Worm (Caenorhabditis elegans): Measurements from ENCODE around the gene F32D8.11.

DNA sequence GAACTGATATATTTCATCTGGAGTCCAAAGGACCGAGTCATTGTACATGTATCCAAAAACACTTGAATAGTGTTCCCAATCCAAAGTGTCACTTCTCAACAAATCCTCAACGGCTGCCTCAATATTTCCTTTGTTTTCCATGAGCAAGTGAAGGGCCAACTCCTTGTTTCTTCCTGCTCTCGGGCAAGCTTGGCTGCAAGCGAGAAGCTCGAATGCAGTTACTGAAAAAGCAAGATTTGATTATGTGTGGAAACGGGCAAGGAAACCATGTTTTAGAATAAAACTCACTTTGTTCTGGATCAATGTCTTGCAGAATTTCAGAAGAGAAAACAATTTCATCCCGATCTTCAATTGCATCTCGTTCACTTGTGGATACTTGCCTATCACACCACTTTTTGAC, 34.7 kb downstream of the F32D8.11 start:
- TF ChIP-seq egl-27 (tag; optimal IDR thresholded peaks at IDR 0.05) = no peak
- no peak for TF ChIP-seq mes-2 (tag; optimal IDR thresholded peaks at IDR 0.05; ENCODE audit: poor library complexity, severe bottlenecking)
- no peak for TF ChIP-seq mdl-1 (tag; optimal IDR thresholded peaks at IDR 0.05)
- TF ChIP-seq vab-7 (GFP tag; IDR thresholded peaks at IDR 0.05) = no peak
